Worm (Caenorhabditis elegans) whole organism, L1 larva: Measurements from ENCODE around the gene F56A11.4.
A peak's percentile ranks its signal among the peaks of the same experiment; 100 is the strongest.

Experiments
- C16A3.4 ChIP-seq: fragments of 150-350 bp; optimal IDR thresholded peaks from 2 replicates; lab custom pipeline; 2014; ENCODE audit warnings: missing biosample characterization, missing genetic modification characterization
- Y116A8C.19 ChIP-seq: sonication (generic microtip); optimal IDR thresholded peaks from 2 replicates; lab custom pipeline; 2016; ENCODE audit warnings: missing compliant biosample characterization, missing genetic modification characterization, borderline replicate concordance
- aha-1 ChIP-seq: fragments of 150-350 bp; optimal IDR thresholded peaks from 2 replicates; lab custom pipeline; 2014; ENCODE audit warnings: missing biosample characterization, missing genetic modification characterization
- alr-1 ChIP-seq: fragments of 200-800 bp; sonication (Bioruptor generic); optimal IDR thresholded peaks from 2 replicates; lab custom pipeline; 2018; ENCODE audit warnings: borderline replicate concordance, mild to moderate bottlenecking, missing genetic modification characterization, missing compliant biosample characterization
- ama-1 ChIP-seq: fragments of 150-350 bp; optimal IDR thresholded peaks from 2 replicates; lab custom pipeline; 2014
- ceh-88 ChIP-seq: fragments of 200-800 bp; sonication (Bioruptor generic); IDR thresholded peaks from 2 replicates; pipeline ENCODE4 v1.3.6; 2022; ENCODE audit warnings: missing genetic modification characterization, missing compliant biosample characterization
- ceh-90 ChIP-seq: sonication (generic microtip); optimal IDR thresholded peaks from 2 replicates; lab custom pipeline; 2016; ENCODE audit warnings: missing genetic modification characterization, missing compliant biosample characterization
- ces-1 ChIP-seq: fragments of 150-350 bp; optimal IDR thresholded peaks from 2 replicates; lab custom pipeline; 2014; ENCODE audit warnings: missing biosample characterization, missing genetic modification reagents, missing genetic modification characterization
- dpl-1 ChIP-seq, 3 experiments: fragments of 150-350 bp in 2 of 3; sonication (generic microtip) in 1 of 3; optimal IDR thresholded peaks; 2 replicates each; lab custom pipeline; 2014 to 2017; ENCODE audit warnings: missing biosample characterization in 3 of 3, missing genetic modification characterization in 3 of 3, missing genetic modification reagents in 3 of 3
- efl-1 ChIP-seq, 4 experiments: fragments of 150-350 bp; optimal IDR thresholded peaks in 3 of 4; peaks in 1 of 4; 1 replicate in 1 of 4; 2 replicates in 3 of 4; lab custom pipeline; 2014; ENCODE audit warnings: missing biosample characterization in 2 of 4, missing genetic modification characterization in 2 of 4, missing genetic modification reagents in 2 of 4
- egl-27 ChIP-seq, 2 experiments: fragments of 150-350 bp in 1 of 2; sonication (generic microtip); optimal IDR thresholded peaks; 3 replicates each; lab custom pipeline; 2017 to 2018; ENCODE audit warnings: missing biosample characterization in 2 of 2, missing genetic modification characterization in 2 of 2, missing genetic modification reagents in 2 of 2
- elt-3 ChIP-seq, 6 experiments: fragments of 150-350 bp in 1 of 6; sonication (generic microtip); optimal IDR thresholded peaks; 2 replicates each; lab custom pipeline; 2017 to 2018; ENCODE audit warnings: missing biosample characterization in 6 of 6, missing genetic modification characterization in 6 of 6, inconsistent platforms in 1 of 6
- fkh-10 ChIP-seq: sonication (generic microtip); optimal IDR thresholded peaks from 2 replicates; lab custom pipeline; 2017; ENCODE audit warnings: missing biosample characterization, missing genetic modification reagents, missing genetic modification characterization
- fos-1 ChIP-seq: fragments of 150-350 bp; optimal IDR thresholded peaks from 2 replicates; lab custom pipeline; 2014; ENCODE audit warnings: missing biosample characterization, missing genetic modification characterization
- hlh-17 ChIP-seq: fragments of 200-800 bp; sonication (Bioruptor generic); optimal IDR thresholded peaks from 2 replicates; lab custom pipeline; 2018; ENCODE audit warnings: missing genetic modification characterization, mild to moderate bottlenecking, missing compliant biosample characterization, moderate library complexity, borderline replicate concordance
- hlh-4 ChIP-seq: sonication (generic microtip); optimal IDR thresholded peaks from 2 replicates; lab custom pipeline; 2016; ENCODE audit warnings: mild to moderate bottlenecking, missing genetic modification characterization, missing compliant biosample characterization
- jun-1 ChIP-seq: fragments of 150-350 bp; optimal IDR thresholded peaks from 2 replicates; lab custom pipeline; 2014; ENCODE audit warnings: missing biosample characterization, missing genetic modification reagents, missing genetic modification characterization
- lin-14 ChIP-seq: fragments of 200-800 bp; sonication (Bioruptor generic); optimal IDR thresholded peaks from 2 replicates; lab custom pipeline; 2018; ENCODE audit warnings: mild to moderate bottlenecking, missing genetic modification characterization, moderate library complexity, missing compliant biosample characterization
- lin-39 ChIP-seq: fragments of 150-350 bp; optimal IDR thresholded peaks from 2 replicates; lab custom pipeline; 2014; ENCODE audit warnings: missing biosample characterization, missing genetic modification reagents, missing genetic modification characterization
- lir-3 ChIP-seq: sonication (generic microtip); optimal IDR thresholded peaks from 2 replicates; lab custom pipeline; 2016; ENCODE audit warnings: mild to moderate bottlenecking, missing genetic modification characterization, moderate library complexity, missing compliant biosample characterization; ENCODE audit not compliant: poor library complexity
- mab-9 ChIP-seq: fragments of 200-800 bp; sonication (Bioruptor generic); IDR thresholded peaks from 2 replicates; pipeline ENCODE4 v1.3.6; 2022; ENCODE audit warnings: missing genetic modification reagents, missing genetic modification characterization, missing compliant biosample characterization
- mdl-1 ChIP-seq, 2 experiments: fragments of 150-350 bp; optimal IDR thresholded peaks; 2 replicates each; lab custom pipeline; 2014 to 2017; ENCODE audit warnings: missing biosample characterization in 2 of 2, missing genetic modification characterization in 2 of 2, inconsistent platforms in 1 of 2
- mef-2 ChIP-seq: fragments of 150-350 bp; optimal IDR thresholded peaks from 2 replicates; lab custom pipeline; 2014; ENCODE audit warnings: missing biosample characterization, missing genetic modification characterization
- mep-1 ChIP-seq: fragments of 150-350 bp; optimal IDR thresholded peaks from 2 replicates; lab custom pipeline; 2014; ENCODE audit warnings: missing biosample characterization, missing genetic modification characterization
- nhr-11 ChIP-seq: fragments of 150-350 bp; optimal IDR thresholded peaks from 2 replicates; lab custom pipeline; 2014; ENCODE audit warnings: missing biosample characterization, missing genetic modification characterization
- nhr-20 ChIP-seq: sonication (generic microtip); optimal IDR thresholded peaks from 2 replicates; lab custom pipeline; 2016; ENCODE audit warnings: mild to moderate bottlenecking, missing genetic modification characterization, missing compliant biosample characterization
- nhr-47 ChIP-seq: sonication (generic microtip); optimal IDR thresholded peaks from 2 replicates; lab custom pipeline; 2016; ENCODE audit warnings: mild to moderate bottlenecking, missing genetic modification characterization, moderate library complexity, missing compliant biosample characterization
- nhr-71 ChIP-seq: sonication (generic microtip); optimal IDR thresholded peaks from 2 replicates; lab custom pipeline; 2016; ENCODE audit warnings: mild to moderate bottlenecking, missing genetic modification characterization, moderate library complexity, missing compliant biosample characterization
- nhr-77 ChIP-seq: fragments of 150-350 bp; optimal IDR thresholded peaks from 2 replicates; lab custom pipeline; 2014; ENCODE audit warnings: missing biosample characterization, missing genetic modification characterization
- nhr-84 ChIP-seq: sonication (generic microtip); optimal IDR thresholded peaks from 2 replicates; lab custom pipeline; 2017; ENCODE audit warnings: missing biosample characterization, missing genetic modification characterization
- pax-3 ChIP-seq: fragments of 200-800 bp; sonication (Bioruptor generic); optimal IDR thresholded peaks from 2 replicates; lab custom pipeline; 2018; ENCODE audit warnings: mild to moderate bottlenecking, missing genetic modification characterization, moderate library complexity, missing compliant biosample characterization
- pqm-1 ChIP-seq: sonication (generic microtip); optimal IDR thresholded peaks from 3 replicates; lab custom pipeline; 2017; ENCODE audit warnings: missing biosample characterization, missing genetic modification characterization
- rnt-1 ChIP-seq: sonication (generic microtip); optimal IDR thresholded peaks from 2 replicates; lab custom pipeline; 2016; ENCODE audit warnings: mild to moderate bottlenecking, missing genetic modification characterization, moderate library complexity, missing compliant biosample characterization
- skn-1 ChIP-seq: fragments of 150-350 bp; optimal IDR thresholded peaks from 2 replicates; lab custom pipeline; 2014; ENCODE audit warnings: missing biosample characterization, missing genetic modification characterization
- snu-23 ChIP-seq: sonication (generic microtip); optimal IDR thresholded peaks from 2 replicates; lab custom pipeline; 2016; ENCODE audit warnings: missing genetic modification characterization, missing compliant biosample characterization
- sptf-1 ChIP-seq: fragments of 150-350 bp; optimal IDR thresholded peaks from 2 replicates; lab custom pipeline; 2014; ENCODE audit warnings: missing biosample characterization, missing genetic modification characterization
- swsn-7 ChIP-seq: sonication (generic microtip); optimal IDR thresholded peaks from 2 replicates; lab custom pipeline; 2016; ENCODE audit warnings: missing genetic modification characterization, missing compliant biosample characterization
- tlp-1 ChIP-seq: fragments of 150-350 bp; optimal IDR thresholded peaks from 2 replicates; lab custom pipeline; 2014; ENCODE audit warnings: missing biosample characterization, missing genetic modification characterization
- unc-30 ChIP-seq: sonication (generic microtip); optimal IDR thresholded peaks from 2 replicates; lab custom pipeline; 2017; ENCODE audit warnings: missing biosample characterization, missing genetic modification characterization
- unc-62 ChIP-seq: fragments of 150-350 bp; optimal IDR thresholded peaks from 2 replicates; lab custom pipeline; 2014; ENCODE audit warnings: missing biosample characterization, missing genetic modification reagents, missing genetic modification characterization
- unc-86 ChIP-seq: sonication (generic microtip); optimal IDR thresholded peaks from 2 replicates; lab custom pipeline; 2016; ENCODE audit warnings: missing genetic modification characterization, missing compliant biosample characterization
- vab-15 ChIP-seq: sonication (generic microtip); optimal IDR thresholded peaks from 2 replicates; lab custom pipeline; 2017; ENCODE audit warnings: missing genotype, mild to moderate bottlenecking, missing genetic modification characterization, missing compliant biosample characterization
- ztf-11 ChIP-seq, 2 experiments: sonication (generic microtip); optimal IDR thresholded peaks; 2 replicates each; lab custom pipeline; 2016 to 2017; ENCODE audit warnings: missing genetic modification characterization in 2 of 2, missing biosample characterization in 1 of 2, missing compliant biosample characterization in 1 of 2
- ztf-4 ChIP-seq: fragments of 150-350 bp; optimal IDR thresholded peaks from 2 replicates; lab custom pipeline; 2014; ENCODE audit warnings: missing biosample characterization, missing genetic modification characterization

F56A11.4 gene

ce11 chrIV:519409-519808 is 28.7 kb upstream of the F56A11.4 start, which contains the start of gene pig-1 (continued):
- TF ChIP-seq unc-86 (peak; percentile 60), aha-1 (tag; lab: Kevin White, UChicago) (peak; percentile 39), mep-1 (tag; lab: Kevin White, UChicago) (peak; percentile 90), jun-1 (tag; lab: Kevin White, UChicago) (peak; percentile 34), C16A3.4 (tag; lab: Kevin White, UChicago) (peak; percentile 80), ceh-88 (GFP tag; lab: Robert Waterston, UW) (no peak), hlh-4 (tag; lab: Kevin White, UChicago) (no peak), hlh-17 (GFP tag; lab: Kevin White, UChicago) (no peak), lin-14 (GFP tag; lab: Kevin White, UChicago) (peak; percentile 83), skn-1 (peak; percentile 67), Y116A8C.19 (no peak), alr-1 (no peak), fos-1 (tag; lab: Kevin White, UChicago) (peak; percentile 49), nhr-20 (tag; lab: Kevin White, UChicago) (peak; percentile 76), rnt-1 (peak; percentile 86), pqm-1 (no peak), ztf-11 (tag; optimal IDR thresholded peaks at IDR 0.05; lab: Kevin White, UChicago) (peak in 1 of 2 experiments; percentile 52), nhr-47 (tag; lab: Kevin White, UChicago) (peak; percentile 86), mab-9 (no peak), unc-30 (tag; lab: Kevin White, UChicago) (no peak), mef-2 (tag; lab: Kevin White, UChicago) (no peak), dpl-1 (GFP tag; optimal IDR thresholded peaks at IDR 0.05; lab: Kevin White, UChicago) (peak; percentile 86 to 93 (median 92)), tlp-1 (tag; lab: Kevin White, UChicago) (no peak), efl-1 (optimal IDR thresholded peaks at IDR 0.05; lab: Kevin White, UChicago) (peak; percentile 94 to 97), efl-1 (GFP tag; optimal IDR thresholded peaks at IDR 0.05 in 1 of 2; lab: Kevin White, UChicago) (peak; percentile 93 to 99), vab-15 (tag; lab: Kevin White, UChicago) (peak; percentile 86), snu-23 (GFP tag; lab: Kevin White, UChicago) (peak; percentile 79), unc-62 (no peak), ama-1 (lab: Kevin White, UChicago) (no peak), ceh-90 (tag; lab: Kevin White, UChicago) (peak; percentile 18), elt-3 (tag; optimal IDR thresholded peaks at IDR 0.05; lab: Kevin White, UChicago) (peak in 2 of 6 experiments; percentile 36 to 72), swsn-7 (tag; lab: Kevin White, UChicago) (peak; percentile 78), nhr-84 (tag; lab: Kevin White, UChicago) (no peak), lin-39 (peak; percentile 67), nhr-77 (tag; lab: Kevin White, UChicago) (no peak), pax-3 (tag; lab: Kevin White, UChicago) (no peak), fkh-10 (GFP tag; lab: Kevin White, UChicago) (no peak)

ce11 chrIV:522566-522965 is 25.5 kb upstream of the F56A11.4 start:
- TF ChIP-seq rnt-1: no peak
- no peak for TF ChIP-seq mdl-1 (tag; optimal IDR thresholded peaks at IDR 0.05; lab: Kevin White, UChicago)
- TF ChIP-seq sptf-1: no peak
- no peak for TF ChIP-seq lir-3 (tag; lab: Kevin White, UChicago)
- TF ChIP-seq nhr-11: no peak
- no peak for TF ChIP-seq ces-1
- no peak for TF ChIP-seq jun-1 (tag; lab: Kevin White, UChicago)
- no peak for TF ChIP-seq skn-1
- TF ChIP-seq vab-15 (tag; lab: Kevin White, UChicago): no peak
- TF ChIP-seq elt-3 (tag; optimal IDR thresholded peaks at IDR 0.05; lab: Kevin White, UChicago): no peak
- TF ChIP-seq egl-27 (tag; optimal IDR thresholded peaks at IDR 0.05; lab: Kevin White, UChicago): no peak
- no peak for TF ChIP-seq ztf-11 (tag; optimal IDR thresholded peaks at IDR 0.05; lab: Kevin White, UChicago)
- no peak for TF ChIP-seq pqm-1
- no peak for TF ChIP-seq nhr-71 (tag; lab: Kevin White, UChicago)
- TF ChIP-seq unc-30 (tag; lab: Kevin White, UChicago): no peak
- no peak for TF ChIP-seq ztf-4
